Worm (Caenorhabditis elegans): Measurements from ENCODE around the gene T04C9.2.

DNA sequence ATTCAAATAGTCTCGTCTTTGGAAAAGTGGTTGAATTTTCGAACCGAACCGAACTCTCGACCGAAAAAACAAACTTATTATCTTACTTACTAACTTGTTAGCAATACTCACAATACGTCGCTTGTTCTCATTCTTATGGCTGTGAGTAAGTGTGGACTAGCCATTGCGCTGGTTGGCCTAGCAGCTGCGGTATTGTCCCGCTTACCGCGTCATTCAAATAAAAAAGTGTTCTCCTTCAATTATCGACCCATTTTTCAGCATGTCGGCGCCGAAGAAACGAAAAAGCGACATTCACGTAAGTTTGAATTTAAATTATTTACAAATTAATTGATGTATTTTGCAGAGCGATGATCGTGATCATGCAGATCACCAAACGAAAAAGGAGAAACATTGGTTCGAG, 32.6 kb upstream of the T04C9.2 start:
- TF ChIP-seq ceh-2 (tag; optimal IDR thresholded peaks at IDR 0.05) = no peak
- no peak for TF ChIP-seq nfya-1 (tag; optimal IDR thresholded peaks at IDR 0.05)
- no peak for TF ChIP-seq ceh-24 (tag; optimal IDR thresholded peaks at IDR 0.05)
